Fruit fly (Drosophila melanogaster) ovary, adult (tissue): Measurements from ENCODE around the gene Irk2.

Experiments
- CG17801 ChIP-seq: fragments of 200-800 bp; optimal IDR thresholded peaks from 2 replicates; lab custom pipeline; 2019; ENCODE audit warnings: missing biosample characterization, mild to moderate bottlenecking, missing genetic modification characterization, moderate library complexity; ENCODE audit not compliant: partially characterized antibody

Irk2 gene

dm6 chr3R:23504760-23505159 is 14.5 kb downstream of the Irk2 start:
- no peak for TF ChIP-seq CG17801 (GFP tag; lab: Kevin White, UChicago)

DNA sequence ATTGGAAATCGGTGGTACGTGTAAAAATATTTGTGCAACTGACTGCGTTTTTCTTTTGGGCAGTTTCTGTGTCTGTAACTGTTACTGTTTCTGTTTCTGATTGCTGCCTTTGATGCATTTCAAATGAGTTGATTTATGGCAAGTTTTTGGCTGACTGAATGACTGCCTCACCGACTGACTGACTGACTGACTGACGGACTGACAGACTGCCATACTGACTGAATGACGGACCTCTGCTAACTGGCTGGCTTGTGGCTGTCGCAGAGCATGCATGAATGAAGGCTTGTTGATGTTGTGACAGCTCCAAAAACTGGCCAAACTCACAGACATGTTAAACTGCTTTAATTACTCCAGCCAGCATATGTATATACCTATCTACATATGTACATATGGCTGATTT is 15.7 kb downstream of the Irk2 start:
- TF ChIP-seq CG17801 (GFP tag; lab: Kevin White, UChicago), result no peak

- no peak for TF ChIP-seq CG17801 (GFP tag; lab: Kevin White, UChicago)
Measured at dm6 chr3R:23497241-23497640, 22.0 kb downstream of the Irk2 start.

- no peak for TF ChIP-seq CG17801 (GFP tag; lab: Kevin White, UChicago)
Measured at dm6 chr3R:23496488-23496887, 22.8 kb downstream of the Irk2 start.

DNA sequence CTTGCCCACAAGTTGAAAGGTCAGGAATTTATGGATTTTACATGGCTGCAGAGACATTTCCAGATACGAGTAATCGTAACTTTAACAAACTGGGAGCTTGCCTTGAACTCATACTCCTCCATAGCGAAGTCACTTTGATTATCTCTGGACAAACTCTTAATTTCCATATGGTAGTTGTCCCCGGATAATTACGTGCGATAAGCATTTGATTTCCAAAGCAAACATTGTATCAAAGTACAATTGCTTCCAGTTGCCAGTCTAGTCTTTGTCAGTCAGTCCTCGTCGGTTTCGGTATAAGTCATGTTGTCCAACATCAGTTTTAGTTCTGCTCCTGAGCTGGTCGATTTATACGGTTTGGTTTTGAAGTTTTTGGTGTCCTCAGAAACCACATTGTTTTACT is 32.0 kb downstream of the Irk2 start, which contains the start of gene Ir94h:
TSS of gene Ir94h (plus strand) at position 301 of the 400 bp plus-strand sequence.
- no peak for TF ChIP-seq CG17801 (GFP tag; lab: Kevin White, UChicago)

DNA sequence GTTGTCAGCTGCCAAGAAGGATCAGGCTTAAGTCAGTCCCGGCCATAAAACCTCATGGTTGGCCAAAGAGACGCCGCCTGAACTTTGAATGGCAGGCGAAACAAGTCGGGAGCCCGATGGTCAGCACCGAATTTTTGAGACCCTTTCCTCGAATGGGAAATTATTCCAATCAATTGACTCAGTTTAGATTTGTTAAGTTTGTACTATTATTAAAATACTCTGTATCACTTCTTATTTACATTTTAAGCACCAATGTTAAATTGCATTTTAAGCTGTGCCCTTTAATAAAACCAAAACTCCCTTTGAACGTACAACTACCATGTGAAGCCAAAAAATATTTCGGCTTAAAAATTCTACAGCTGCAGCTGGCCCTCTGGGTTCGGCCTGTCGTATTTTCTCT is 32.5 kb downstream of the Irk2 start:
- no peak for TF ChIP-seq CG17801 (GFP tag; lab: Kevin White, UChicago)

DNA sequence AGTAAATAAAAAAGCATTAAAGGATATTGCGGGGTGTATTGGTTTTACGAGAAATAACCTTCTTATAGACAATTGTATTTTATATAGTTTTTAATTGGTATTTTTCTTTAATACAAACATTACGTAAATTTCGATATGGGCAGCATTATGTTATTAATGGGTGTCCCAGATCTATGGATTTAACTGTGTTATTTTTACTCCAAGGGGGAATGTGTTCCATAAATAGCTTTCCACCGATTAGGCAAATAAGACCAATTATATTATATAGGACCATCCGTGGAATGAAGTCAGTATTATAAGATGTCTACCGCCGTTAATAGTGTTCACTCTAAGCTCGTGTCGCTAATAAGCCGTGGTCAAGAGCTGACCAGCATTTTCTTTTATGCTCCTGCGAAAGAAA is 35.7 kb downstream of the Irk2 start, which contains the start of gene Ir94g:
TSS of gene Ir94g (plus strand) at position 301 of the 400 bp plus-strand sequence.
- TF ChIP-seq CG17801 (GFP tag; lab: Kevin White, UChicago), result no peak

DNA sequence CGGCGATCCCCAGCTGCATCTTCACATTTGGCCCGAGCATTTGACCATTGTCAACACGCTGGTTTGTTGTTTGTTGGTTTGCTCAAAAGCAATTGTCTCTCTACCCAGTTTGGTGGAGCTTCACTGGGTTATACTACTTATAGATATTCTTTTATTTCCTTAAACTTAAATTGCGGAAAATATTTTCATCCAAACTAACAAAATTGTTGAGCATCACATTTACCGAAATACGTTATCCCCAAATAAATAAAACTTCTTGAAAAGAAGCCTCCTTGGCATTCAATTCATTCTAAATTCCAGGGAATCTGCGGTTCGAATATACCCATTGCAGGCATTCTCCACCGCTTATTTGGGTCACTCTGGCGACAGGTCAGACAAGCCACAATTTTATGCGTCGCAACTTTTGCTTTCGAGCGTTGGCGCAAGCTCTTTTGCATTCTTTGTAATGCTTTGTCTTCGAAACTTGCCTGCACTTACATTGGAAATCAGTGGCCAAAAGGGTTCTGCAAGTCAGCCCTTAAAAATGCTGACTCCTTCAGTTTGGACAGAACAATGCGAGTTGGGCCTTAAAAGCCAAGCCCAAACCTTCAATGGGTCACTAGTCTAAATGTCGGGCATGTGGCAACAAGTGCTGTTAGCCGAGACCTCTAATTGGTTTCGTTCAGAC is 37.9 kb downstream of the Irk2 start, which contains the start of gene Ir94f:
TSS of gene Ir94f (plus strand) at position 617 of the 667 bp plus-strand sequence.
- TF ChIP-seq CG17801 (GFP tag; lab: Kevin White, UChicago), result no peak

- TF ChIP-seq CG17801 (GFP tag; lab: Kevin White, UChicago), result no peak
Measured at dm6 chr3R:23476085-23476484, 43.2 kb downstream of the Irk2 start.

DNA sequence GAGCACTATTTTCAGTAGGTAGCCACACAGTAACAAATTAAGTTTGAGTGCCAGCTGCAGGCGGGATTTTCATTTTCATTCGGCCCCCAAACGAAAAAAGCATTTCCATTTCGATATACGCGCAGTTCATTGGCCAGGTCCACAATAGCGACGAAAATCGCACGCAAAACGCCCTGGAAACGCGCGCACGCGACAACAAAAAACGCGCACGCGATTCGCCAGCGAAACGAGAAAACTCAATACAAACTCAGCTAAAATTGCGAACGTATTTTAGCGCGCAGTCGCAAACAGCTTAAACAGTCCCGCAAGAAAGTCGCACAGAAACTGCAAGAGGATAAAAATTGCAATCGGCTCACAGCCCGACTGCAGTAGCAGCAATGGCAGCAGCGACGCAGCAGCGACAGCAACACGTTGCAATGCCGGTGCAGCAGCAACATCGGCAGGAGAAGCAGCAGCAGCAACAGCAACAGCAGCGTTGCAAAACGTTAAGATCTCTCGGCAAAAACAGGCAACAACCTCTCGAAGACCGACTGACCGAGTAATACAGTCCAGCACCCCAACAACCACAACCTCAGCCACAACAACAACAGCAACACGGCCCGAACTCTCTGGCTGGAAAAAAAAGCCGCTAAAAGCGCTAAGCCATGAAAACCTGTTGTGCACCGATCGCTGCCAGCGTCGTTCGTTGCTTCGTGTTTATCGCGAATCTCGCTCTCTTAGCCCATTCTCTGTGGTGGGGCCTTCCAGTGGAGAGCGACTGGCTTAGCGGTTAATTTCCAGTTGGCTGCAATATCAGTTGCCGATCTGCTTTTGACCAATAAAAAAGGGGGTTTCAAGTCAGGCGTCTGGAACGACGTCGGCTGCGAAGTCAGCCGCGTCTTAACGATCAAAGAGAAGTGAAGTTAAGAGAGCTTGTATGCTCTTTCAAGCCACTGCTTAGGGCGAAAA is 47.0 kb downstream of the Irk2 start, which contains the start of gene CG4374:
TSS of gene CG4374 (minus strand) at position 268 of the 948 bp plus-strand sequence.
- no peak for TF ChIP-seq CG17801 (GFP tag; lab: Kevin White, UChicago)
